Fruit fly (Drosophila melanogaster) ovary, adult (tissue): ENCODE results near the gene CG31775.
"Not testable (repeated sequence)": the region's sequence is repeated elsewhere in the genome, so short reads cannot be mapped to it uniquely, and the experiment has no call there.

ENCODE experiments used
- CG17801 ChIP-seq: fragments of 200-800 bp; optimal IDR thresholded peaks from 2 replicates; lab custom pipeline; 2019; ENCODE audit warnings: missing biosample characterization, mild to moderate bottlenecking, missing genetic modification characterization, moderate library complexity; ENCODE audit not compliant: partially characterized antibody

CG31775 gene

DNA sequence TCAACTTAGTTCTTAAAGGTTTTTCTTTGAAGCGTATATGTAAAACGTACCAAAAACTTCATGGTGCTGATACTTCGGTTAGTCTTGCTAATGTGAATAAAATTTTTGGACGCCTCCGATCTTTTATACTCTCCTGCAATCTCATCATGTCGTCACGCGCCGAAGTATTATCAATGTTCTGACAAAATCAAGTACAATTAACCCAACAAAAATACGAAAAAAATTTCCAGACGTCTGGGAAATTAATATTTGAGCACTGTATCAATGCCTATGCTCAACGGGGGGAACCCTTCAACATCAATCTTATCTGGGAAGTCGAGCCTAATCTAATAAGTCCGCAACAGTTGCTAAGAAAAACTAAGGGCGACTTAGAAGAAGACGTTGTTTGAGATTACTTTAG is at the start of gene CG31775:
Gene CG31775, minus strand, starts transcription at position 101 of the 400 bp plus-strand sequence.
- not testable (repeated sequence) for TF ChIP-seq CG17801

DNA sequence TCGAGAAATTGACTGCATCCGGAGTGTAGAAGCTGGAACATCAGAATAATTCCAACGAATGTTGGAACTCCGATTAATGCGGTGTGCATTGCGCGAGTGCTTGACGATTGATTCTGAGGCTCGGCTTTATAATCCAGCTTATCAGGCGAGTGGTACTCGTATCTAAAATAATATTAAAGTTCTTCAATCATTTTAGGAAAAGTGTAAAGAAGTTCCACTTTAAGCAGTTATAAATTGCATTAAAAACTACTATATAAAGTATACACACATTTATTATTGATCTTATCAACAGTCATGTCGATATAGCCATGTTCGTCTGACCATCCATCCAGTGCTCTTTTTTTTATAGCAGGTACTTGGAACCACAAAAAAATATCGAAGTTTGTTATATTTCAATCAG is 46.9 kb upstream of the CG31775 start, which contains the start of gene CG18636:
Gene CG18636, minus strand, starts transcription at position 101 of the 400 bp plus-strand sequence.
- TF ChIP-seq CG17801: no peak

DNA sequence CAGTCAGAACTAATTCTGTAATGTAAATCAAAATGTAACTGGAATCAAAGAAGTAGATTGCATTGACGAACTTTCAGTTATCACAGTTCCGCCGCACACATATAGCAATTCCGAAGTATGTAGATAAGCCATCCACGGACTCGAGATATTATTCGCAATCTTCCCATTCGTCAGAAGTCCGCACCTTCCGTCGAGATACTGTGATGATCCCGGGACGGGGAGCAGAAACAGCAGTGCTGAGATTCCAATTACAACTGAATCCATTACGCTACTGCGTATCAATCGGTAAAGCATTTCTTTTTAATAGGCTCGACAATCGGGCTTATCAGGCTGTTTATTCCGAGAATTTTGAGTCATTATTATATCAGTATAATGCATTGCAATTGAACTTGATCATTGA is 37.1 kb upstream of the CG31775 start, which contains the start of gene CG4650:
Gene CG4650, minus strand, starts transcription at position 269 of the 400 bp plus-strand sequence.
- TF ChIP-seq CG17801: no peak

DNA sequence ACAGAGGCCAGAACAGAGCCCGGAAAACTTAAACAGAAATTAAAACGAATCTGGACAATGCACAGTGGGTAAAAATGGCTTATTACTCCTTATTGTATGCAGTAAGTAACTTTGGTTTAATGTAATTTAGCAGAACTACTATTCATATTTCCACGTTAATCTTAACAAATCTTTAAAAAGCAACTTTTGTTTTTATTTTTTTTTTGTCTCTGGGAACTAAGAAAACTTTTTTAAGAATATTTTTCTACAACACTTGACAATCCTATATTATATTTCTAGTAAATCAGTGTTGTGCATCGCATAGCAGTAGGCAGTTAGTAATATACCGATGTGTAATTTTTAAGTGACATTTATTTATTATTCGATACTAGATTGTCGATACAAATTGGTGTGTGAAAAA is 28.0 kb upstream of the CG31775 start, which contains the start of gene CG4701:
Gene CG4701, plus strand, starts transcription at position 301 of the 400 bp plus-strand sequence.
- no peak for TF ChIP-seq CG17801

DNA sequence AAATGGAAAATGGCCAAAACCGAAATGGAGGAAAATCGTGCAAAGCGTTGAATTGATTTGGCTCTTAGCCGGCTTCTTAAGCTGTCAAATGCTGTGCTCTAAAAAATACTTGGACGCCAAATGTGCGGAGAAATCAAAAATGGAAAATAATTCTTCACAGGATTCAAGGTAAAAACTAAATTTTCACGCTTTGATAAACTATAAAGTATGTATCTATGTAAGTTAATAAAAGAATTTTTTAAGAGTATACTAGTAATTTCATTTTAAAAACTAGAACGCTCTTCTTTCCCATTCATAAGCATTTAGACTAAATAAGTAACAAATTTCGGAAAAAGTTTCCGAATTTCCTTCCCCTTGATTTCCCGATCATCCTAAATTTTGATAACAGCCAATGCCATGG is 24.9 kb upstream of the CG31775 start, which contains the start of gene CSN1a:
Gene CSN1a, plus strand, starts transcription at position 301 of the 400 bp plus-strand sequence.
- no peak for TF ChIP-seq CG17801

DNA sequence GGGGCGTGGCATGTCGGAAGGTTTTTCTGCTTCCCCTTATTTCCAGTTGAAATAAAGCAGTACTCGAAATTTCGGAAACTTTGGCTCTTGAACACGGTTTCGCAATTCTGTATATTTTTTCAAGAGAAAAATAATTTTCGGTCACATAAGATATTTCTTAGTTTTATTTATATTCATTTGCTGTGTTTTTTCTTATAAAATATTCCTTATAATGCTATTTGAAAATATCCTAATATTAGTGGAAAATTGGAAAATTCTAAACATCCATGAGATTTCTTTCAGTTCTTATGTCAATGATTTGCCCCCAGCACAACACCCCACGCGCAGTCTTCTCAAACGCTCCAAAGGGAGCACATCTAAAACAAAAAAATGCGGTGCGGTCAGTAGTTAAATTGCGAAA is 22.9 kb upstream of the CG31775 start, which contains the start of gene CG4691:
Gene CG4691, plus strand, starts transcription at position 301 of the 400 bp plus-strand sequence.
- TF ChIP-seq CG17801: no peak

DNA sequence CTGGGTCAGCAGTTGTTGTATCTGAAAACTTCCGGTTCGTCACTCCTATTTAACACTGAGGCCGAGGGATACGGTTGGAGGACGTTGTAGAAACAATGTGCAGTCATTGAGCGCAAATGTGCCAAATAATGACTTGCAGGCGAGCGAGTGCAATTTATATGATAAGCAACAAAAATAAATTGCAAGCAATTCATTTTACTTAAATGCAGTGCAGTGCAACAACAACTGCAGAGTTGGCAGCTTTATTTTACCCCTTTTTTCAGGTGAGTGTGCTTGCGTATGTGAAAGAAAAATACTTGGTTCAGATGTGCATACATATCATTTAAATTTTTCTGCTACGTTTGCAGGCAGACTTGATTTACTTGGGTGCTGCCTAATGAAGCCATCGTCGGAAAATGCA is 8.5 kb upstream of the CG31775 start:
- TF ChIP-seq CG17801: no peak

DNA sequence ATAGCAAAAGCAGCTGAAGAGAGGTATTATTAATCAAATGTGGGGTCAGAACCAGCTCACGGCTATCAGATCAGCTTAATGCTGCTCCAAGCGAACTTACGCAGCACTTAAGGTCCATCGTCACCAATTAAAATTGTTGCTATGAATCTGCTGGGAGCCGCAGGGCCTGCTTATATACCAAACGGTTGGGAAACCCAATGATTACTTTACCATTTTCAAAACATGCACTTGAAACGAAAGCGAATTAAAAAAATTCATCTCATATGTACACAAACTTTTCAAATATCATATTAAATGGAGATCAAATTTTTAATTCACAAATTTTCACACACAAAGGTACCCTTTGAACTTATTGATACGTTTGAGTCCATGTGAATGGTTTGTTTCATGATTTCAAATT is 7.5 kb upstream of the CG31775 start, which contains the start of gene CG42587:
Gene CG42587, minus strand, starts transcription at position 143 of the 400 bp plus-strand sequence.
- TF ChIP-seq CG17801: no peak

DNA sequence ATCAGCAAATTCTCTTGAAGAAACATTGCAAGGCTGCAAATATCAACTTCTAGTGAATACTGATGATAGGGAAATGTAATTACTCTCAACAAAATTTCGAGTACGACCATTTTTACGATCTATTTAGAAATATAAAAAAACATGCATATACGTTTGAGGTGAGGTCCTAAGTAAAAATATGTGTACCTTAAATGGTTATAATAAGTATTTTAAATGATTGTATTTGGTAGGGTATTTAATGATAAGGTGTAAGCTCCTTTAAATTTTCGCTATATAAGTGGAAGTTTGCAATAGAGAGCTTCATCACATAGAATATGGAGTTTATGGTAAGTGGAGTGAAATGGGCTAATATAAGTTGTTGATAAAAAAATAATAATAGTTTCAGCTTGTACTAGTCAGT is 6.6 kb upstream of the CG31775 start, which contains the start of gene CG42681:
Gene CG42681, plus strand, starts transcription at position 301 of the 400 bp plus-strand sequence.
- no peak for TF ChIP-seq CG17801

DNA sequence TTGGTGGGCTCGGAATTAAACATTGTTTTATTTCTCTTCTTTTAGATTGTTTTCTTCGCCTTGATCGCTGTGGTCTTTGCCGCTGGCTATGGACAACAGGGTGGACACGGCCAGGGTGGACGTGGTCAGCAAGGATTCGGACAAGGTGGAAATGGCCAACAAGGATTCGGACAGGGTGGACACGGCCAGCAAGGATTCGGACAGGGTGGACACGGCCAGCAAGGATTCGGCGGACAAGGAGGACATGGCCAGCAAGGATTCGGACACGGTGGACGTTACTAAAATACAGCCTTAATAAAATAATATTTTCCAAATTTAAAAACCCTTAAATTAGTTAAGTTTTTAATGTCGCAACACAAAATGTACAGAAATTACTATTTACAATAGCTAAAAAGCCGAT is 5.8 kb upstream of the CG31775 start:
- no peak for TF ChIP-seq CG17801

DNA sequence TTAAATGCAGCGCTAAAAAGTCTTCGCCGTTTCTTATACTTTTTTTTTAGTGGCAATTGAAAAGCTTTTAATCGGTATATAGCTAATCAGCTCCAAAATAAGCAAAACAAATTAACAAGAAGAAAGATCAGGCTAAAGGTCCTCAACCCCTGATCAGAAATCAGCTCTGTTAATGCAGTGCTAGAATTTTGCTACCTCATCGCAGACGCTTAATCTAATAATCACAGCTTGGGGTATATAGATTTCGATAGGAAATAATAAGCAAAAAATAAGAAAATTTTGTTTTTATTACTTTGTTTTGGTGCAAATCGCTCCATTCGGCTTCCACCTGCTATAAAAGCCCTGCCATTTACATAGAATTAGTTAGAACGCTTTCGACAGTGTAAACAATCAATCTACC is 5.3 kb upstream of the CG31775 start, which contains the start of gene CG34166:
Gene CG34166, plus strand, starts transcription at position 301 of the 400 bp plus-strand sequence.
- not testable (repeated sequence) for TF ChIP-seq CG17801

DNA sequence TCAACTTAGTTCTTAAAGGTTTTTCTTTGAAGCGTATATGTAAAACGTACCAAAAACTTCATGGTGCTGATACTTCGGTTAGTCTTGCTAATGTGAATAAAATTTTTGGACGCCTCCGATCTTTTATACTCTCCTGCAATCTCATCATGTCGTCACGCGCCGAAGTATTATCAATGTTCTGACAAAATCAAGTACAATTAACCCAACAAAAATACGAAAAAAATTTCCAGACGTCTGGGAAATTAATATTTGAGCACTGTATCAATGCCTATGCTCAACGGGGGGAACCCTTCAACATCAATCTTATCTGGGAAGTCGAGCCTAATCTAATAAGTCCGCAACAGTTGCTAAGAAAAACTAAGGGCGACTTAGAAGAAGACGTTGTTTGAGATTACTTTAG is 4.2 kb upstream of the CG31775 start, which contains the start of gene CG42586:
Gene CG42586, minus strand, starts transcription at position 101 of the 400 bp plus-strand sequence.
- not testable (repeated sequence) for TF ChIP-seq CG17801

DNA sequence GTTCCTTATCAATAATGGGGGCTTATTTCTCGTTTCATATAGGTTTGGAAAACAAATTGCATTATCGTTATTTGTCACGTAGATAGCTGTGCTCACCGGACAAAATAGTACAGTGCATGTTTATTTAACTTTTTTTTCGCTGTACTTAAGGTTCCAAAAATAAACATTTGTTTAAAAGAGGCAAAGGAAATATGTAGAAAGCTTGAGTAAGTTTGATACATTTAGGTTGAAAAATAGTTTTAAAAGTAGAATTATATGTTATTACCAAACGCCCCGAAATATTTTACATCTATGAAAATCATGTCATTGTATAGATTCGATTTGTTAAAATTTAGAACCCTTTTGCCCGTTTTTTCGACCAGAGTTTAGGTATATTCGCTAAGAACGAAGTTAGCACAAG is 2.0 kb upstream of the CG31775 start, which contains the start of gene CG42585:
Gene CG42585, plus strand, starts transcription at position 301 of the 400 bp plus-strand sequence.
- not testable (repeated sequence) for TF ChIP-seq CG17801

DNA sequence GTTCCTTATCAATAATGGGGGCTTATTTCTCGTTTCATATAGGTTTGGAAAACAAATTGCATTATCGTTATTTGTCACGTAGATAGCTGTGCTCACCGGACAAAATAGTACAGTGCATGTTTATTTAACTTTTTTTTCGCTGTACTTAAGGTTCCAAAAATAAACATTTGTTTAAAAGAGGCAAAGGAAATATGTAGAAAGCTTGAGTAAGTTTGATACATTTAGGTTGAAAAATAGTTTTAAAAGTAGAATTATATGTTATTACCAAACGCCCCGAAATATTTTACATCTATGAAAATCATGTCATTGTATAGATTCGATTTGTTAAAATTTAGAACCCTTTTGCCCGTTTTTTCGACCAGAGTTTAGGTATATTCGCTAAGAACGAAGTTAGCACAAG is 2.0 kb downstream of the CG31775 start, which contains the start of gene CG31835:
Gene CG31835, plus strand, starts transcription at position 301 of the 400 bp plus-strand sequence.
- TF ChIP-seq CG17801: not testable (repeated sequence)

DNA sequence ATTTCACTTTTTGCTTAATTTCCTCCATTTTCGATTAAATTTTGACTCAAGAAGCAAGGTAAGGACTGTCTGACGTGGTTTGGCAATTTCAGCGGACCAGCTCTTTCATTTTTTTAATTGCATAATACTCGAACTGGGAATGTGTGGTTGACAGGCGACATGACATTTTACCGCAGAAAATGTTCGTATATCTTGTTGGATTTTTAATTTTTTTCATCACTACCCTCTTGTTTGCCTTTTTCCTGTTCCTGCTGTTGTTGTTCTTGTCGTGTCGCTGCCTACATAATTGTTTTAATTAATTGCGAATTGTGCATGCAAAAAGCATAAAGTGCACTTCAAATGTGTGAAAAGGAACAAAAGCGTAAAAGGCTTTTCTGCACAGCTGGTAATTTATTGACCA is 7.5 kb downstream of the CG31775 start, which contains the start of gene CG42685:
Gene CG42685, minus strand, starts transcription at position 101 of the 400 bp plus-strand sequence.
- no peak for TF ChIP-seq CG17801

DNA sequence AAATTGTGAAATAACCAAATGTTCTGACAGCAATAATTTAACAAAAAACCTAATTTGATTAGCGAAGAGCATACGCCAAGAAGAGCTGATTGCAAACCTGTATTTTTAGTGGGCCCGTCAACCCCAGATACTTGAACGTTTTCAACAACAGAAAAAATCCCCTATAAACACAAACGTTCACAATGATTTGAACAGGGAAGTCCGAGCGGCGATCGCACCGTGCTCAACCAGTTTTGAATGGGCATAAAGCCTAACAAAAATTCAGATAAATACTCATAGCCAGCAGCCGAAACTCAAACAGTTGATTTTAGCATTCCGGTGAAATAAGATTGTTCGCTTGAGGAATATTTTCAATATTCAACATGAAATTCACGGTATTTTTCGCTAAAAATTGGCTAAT is 24.1 kb downstream of the CG31775 start, which contains the start of gene CG34165:
Gene CG34165, plus strand, starts transcription at position 284 of the 400 bp plus-strand sequence.
- no peak for TF ChIP-seq CG17801

DNA sequence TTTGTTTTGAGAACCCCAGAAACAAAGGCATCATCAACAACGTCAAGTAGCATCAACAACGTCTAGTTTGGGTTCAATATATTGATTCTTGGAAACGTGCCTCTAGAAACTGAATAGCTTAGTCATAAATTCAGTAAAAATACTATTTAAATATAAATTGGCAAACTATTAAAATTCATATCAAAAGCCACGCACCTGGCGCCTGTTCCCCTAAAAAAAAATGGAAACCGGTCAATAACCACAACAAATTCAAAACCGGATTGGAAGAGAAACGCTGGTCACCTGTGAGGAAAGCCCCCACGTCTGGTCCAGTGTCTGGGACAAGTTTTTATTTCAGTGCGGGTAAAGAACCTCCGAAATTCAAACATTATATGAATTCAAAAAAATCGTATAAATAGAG is 25.3 kb downstream of the CG31775 start, which contains the start of gene CG15282:
Gene CG15282, plus strand, starts transcription at position 227 of the 400 bp plus-strand sequence.
- TF ChIP-seq CG17801: no peak

DNA sequence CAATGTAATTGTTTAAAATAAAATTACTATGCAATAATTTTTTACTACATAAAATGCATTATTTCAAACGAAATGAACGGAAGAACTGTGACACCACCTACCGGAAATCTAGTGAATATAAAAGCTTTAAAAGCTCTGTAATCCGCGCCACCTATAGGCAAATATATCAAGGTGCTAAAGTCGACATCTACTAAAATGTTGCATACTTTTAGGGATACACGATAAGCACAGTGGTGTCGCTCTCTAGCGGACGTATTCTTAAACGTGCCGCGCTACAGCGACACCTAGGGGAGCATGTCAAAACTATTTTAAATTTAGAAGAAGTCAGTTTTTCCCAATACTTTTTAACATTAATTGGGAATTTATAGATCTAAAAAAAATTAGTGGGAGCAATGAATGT is 31.4 kb downstream of the CG31775 start:
- peak; percentile 20 for TF ChIP-seq CG17801
